Worm (Caenorhabditis elegans) whole organism, L2 larva: ENCODE data around the gene C15H11.13.

Experiments used
- ZK546.5 ChIP-seq: sonication (generic microtip); optimal IDR thresholded peaks from 2 replicates; lab custom pipeline; 2017; ENCODE audit warnings: missing biosample characterization, missing genetic modification characterization
- ama-1 ChIP-seq: fragments of 150-350 bp; optimal IDR thresholded peaks from 2 replicates; lab custom pipeline; 2018; ENCODE audit warnings: inconsistent platforms
- lin-13 ChIP-seq: fragments of 150-350 bp; optimal IDR thresholded peaks from 2 replicates; lab custom pipeline; 2014; ENCODE audit warnings: missing biosample characterization, missing genetic modification reagents, missing genetic modification characterization
- lin-39 ChIP-seq: fragments of 150-350 bp; optimal IDR thresholded peaks from 2 replicates; lab custom pipeline; 2014; ENCODE audit warnings: missing biosample characterization, missing genetic modification reagents, missing genetic modification characterization
- mab-5 ChIP-seq: fragments of 150-350 bp; optimal IDR thresholded peaks from 2 replicates; lab custom pipeline; 2014; ENCODE audit warnings: missing biosample characterization, missing genetic modification characterization
- nhr-77 ChIP-seq: fragments of 150-350 bp; optimal IDR thresholded peaks from 2 replicates; lab custom pipeline; 2014; ENCODE audit warnings: missing biosample characterization, missing genetic modification characterization
- snpc-4 ChIP-seq: fragments of 150-350 bp; optimal IDR thresholded peaks from 2 replicates; lab custom pipeline; 2014; ENCODE audit warnings: missing biosample characterization, missing genetic modification characterization
- unc-39 ChIP-seq: fragments of 150-350 bp; optimal IDR thresholded peaks from 2 replicates; lab custom pipeline; 2014; ENCODE audit warnings: missing biosample characterization, missing genetic modification characterization
- unc-62 ChIP-seq: fragments of 150-350 bp; optimal IDR thresholded peaks from 2 replicates; lab custom pipeline; 2014; ENCODE audit warnings: missing biosample characterization, missing genetic modification reagents, missing genetic modification characterization
- zag-1 ChIP-seq: fragments of 150-350 bp; optimal IDR thresholded peaks from 2 replicates; lab custom pipeline; 2014; ENCODE audit warnings: missing biosample characterization, missing genetic modification characterization
- ztf-11 ChIP-seq: sonication (generic microtip); optimal IDR thresholded peaks from 2 replicates; lab custom pipeline; 2017; ENCODE audit warnings: missing biosample characterization, missing genetic modification characterization
- ztf-4 ChIP-seq: fragments of 150-350 bp; optimal IDR thresholded peaks from 2 replicates; lab custom pipeline; 2014; ENCODE audit warnings: missing biosample characterization, missing genetic modification characterization

ce11 chrV:14428865-14429264 lies 34.0 kb downstream of the C15H11.13 start, which contains the start of gene F23B12.1:
- no peak for TF ChIP-seq ZK546.5 (tag; lab: Kevin White, UChicago)
- no peak for TF ChIP-seq ama-1 (lab: Kevin White, UChicago)
- TF ChIP-seq ztf-11 (tag; lab: Kevin White, UChicago): no peak
- TF ChIP-seq mab-5: no peak
- no peak for TF ChIP-seq lin-39 (tag; lab: Kevin White, UChicago)
- no peak for TF ChIP-seq snpc-4 (tag; lab: Kevin White, UChicago)
- TF ChIP-seq unc-39: no peak
- no peak for TF ChIP-seq zag-1 (tag; lab: Kevin White, UChicago)
- no peak for TF ChIP-seq unc-62 (GFP tag; lab: Kevin White, UChicago)
- no peak for TF ChIP-seq ztf-4 (tag; lab: Kevin White, UChicago)
- no peak for TF ChIP-seq lin-13 (GFP tag; lab: Kevin White, UChicago)
- TF ChIP-seq nhr-77: no peak
